Fruit fly (Drosophila melanogaster) whole organism, embryonic: ENCODE measurements around the gene lili.
A peak's percentile ranks its signal among the peaks of the same experiment; 100 is the strongest.

ENCODE experiments used
- CG10274 ChIP-seq: fragments of 200-800 bp; sonication (Bioruptor generic); optimal IDR thresholded peaks from 3 replicates; lab custom pipeline; 2017; ENCODE audit warnings: missing biosample characterization, mild to moderate bottlenecking, missing genetic modification characterization
- CG17359 ChIP-seq: fragments of 200-800 bp; sonication (Bioruptor generic); optimal IDR thresholded peaks from 3 replicates; lab custom pipeline; 2018; ENCODE audit warnings: missing biosample characterization, mild to moderate bottlenecking, missing genetic modification characterization, moderate library complexity
- CG2875 ChIP-seq: fragments of 200-800 bp; sonication (Bioruptor generic); optimal IDR thresholded peaks from 2 replicates; lab custom pipeline; 2017; ENCODE audit warnings: missing biosample characterization, mild to moderate bottlenecking, missing genetic modification characterization, missing genetic modification reagents
- Dip2 ChIP-seq: fragments of 200-800 bp; sonication (Bioruptor generic); IDR thresholded peaks from 2 replicates; pipeline ENCODE4 v1.3.6; 2022; ENCODE audit warnings: missing biosample characterization, missing genetic modification characterization
- Drgx ChIP-seq: fragments of 200-800 bp; sonication (Bioruptor generic); IDR thresholded peaks from 2 replicates; pipeline ENCODE4 v1.3.6; 2022; ENCODE audit warnings: missing biosample characterization, missing genetic modification characterization
- Elba2 ChIP-seq: fragments of 200-800 bp; sonication (Bioruptor generic); optimal IDR thresholded peaks from 3 replicates; lab custom pipeline; 2016; ENCODE audit warnings: missing biosample characterization, missing genetic modification characterization
- Ets65A ChIP-seq: fragments of 200-800 bp; sonication (Bioruptor generic); peaks from one replicate; lab custom pipeline; 2016; ENCODE audit warnings: missing biosample characterization, missing genetic modification characterization
- Hmr ChIP-seq: fragments of 200-800 bp; sonication (Bioruptor generic); optimal IDR thresholded peaks from 3 replicates; lab custom pipeline; 2017; ENCODE audit warnings: mild to moderate bottlenecking, missing biosample characterization, missing genetic modification reagents, missing genetic modification characterization
- NK7.1 ChIP-seq: fragments of 200-800 bp; sonication (Bioruptor generic); optimal IDR thresholded peaks from 3 replicates; lab custom pipeline; 2016; ENCODE audit warnings: missing biosample characterization, missing genetic modification characterization
- Oli ChIP-seq: fragments of 200-800 bp; sonication (Bioruptor generic); optimal IDR thresholded peaks from 2 replicates; lab custom pipeline; 2018; ENCODE audit warnings: missing biosample characterization, mild to moderate bottlenecking, missing genetic modification characterization, moderate library complexity
- hbn ChIP-seq: fragments of 200-800 bp; sonication (Bioruptor generic); IDR thresholded peaks from 2 replicates; pipeline ENCODE4 v1.3.6; 2022; ENCODE audit warnings: missing biosample characterization, missing genetic modification characterization; ENCODE audit not compliant: partially characterized antibody
- nerfin-1 ChIP-seq: fragments of 200-800 bp; sonication (Bioruptor generic); optimal IDR thresholded peaks from 3 replicates; lab custom pipeline; 2019; ENCODE audit warnings: missing biosample characterization, mild to moderate bottlenecking, missing genetic modification characterization, moderate library complexity
- pzg ChIP-seq: fragments of 200-800 bp; sonication (Bioruptor generic); optimal IDR thresholded peaks from 3 replicates; lab custom pipeline; 2018; ENCODE audit warnings: missing biosample characterization, mild to moderate bottlenecking, missing genetic modification characterization, moderate library complexity
- sr ChIP-seq: fragments of 200-800 bp; sonication (Bioruptor generic); IDR thresholded peaks from 3 replicates; pipeline ENCODE4 v1.3.6; 2022; ENCODE audit warnings: missing biosample characterization, missing genetic modification characterization
- wek ChIP-seq: fragments of 200-800 bp; sonication (Bioruptor generic); optimal IDR thresholded peaks from 3 replicates; lab custom pipeline; 2018; ENCODE audit warnings: missing biosample characterization, mild to moderate bottlenecking, missing genetic modification characterization, moderate library complexity
- z ChIP-seq: fragments of 200-800 bp; sonication (Bioruptor generic); IDR thresholded peaks from 3 replicates; pipeline ENCODE4 v1.3.6; 2022; ENCODE audit warnings: missing biosample characterization, missing genetic modification characterization

Gene lili

dm6 chr3R:24767667-24768340 is 46.0 kb downstream of the lili start (continued):
- TF ChIP-seq hbn (0 out of 2 replicates have a peak, but pooled peaks have one; percentile 13), Hmr (GFP tag; lab: Kevin White, UChicago) (no peak), nerfin-1 (peak; percentile 17), Oli (peak; percentile 8), z (GFP tag; lab: Robert Waterston, UW) (no peak), wek (GFP tag; lab: Kevin White, UChicago) (no peak)

DNA sequence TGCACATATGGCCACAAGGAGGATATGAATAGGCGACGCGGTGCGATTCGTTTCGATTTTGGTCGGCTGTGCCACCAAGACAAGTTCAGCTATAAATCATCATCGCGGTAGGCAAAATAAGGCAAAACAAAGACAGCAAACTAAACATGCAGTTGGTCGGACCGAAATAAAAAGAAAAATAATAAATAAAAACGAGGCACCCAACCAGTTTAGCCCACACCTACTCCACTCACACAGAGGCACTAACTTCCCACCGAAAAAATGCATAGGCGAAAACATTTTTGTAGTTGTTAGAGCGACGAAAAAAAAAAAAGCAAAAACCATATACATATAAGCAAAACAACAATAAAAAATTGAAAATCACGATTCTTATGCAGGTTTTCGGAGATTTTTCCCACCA is 47.1 kb downstream of the lili start:
- TF ChIP-seq Elba2 (GFP tag; lab: Kevin White, UChicago) (no peak), CG17359 (tag; lab: Kevin White, UChicago) (no peak), pzg (GFP tag; lab: Kevin White, UChicago) (no peak), Dip2 (GFP tag; lab: Robert Waterston, UW) (no peak), NK7.1 (GFP tag; lab: Kevin White, UChicago) (no peak), CG2875 (no peak), Drgx (GFP tag; lab: Robert Waterston, UW) (peak; percentile 47; the same call in 1 of the 2 replicates), sr (GFP tag; lab: Robert Waterston, UW) (0 out of 3 replicates have a peak, but pooled peaks have one; percentile 28)

- TF ChIP-seq CG10274 (GFP tag; lab: Kevin White, UChicago), result no peak
- peak; percentile 43 for TF ChIP-seq Ets65A (GFP tag; lab: Kevin White, UChicago)
- TF ChIP-seq, all 482 proteins: peak for 1
Observed at dm6 chr3R:24764971-24765370, 48.8 kb downstream of the lili start, which contains the start of gene AstA. Gene AstA (minus strand): TSS chr3R:24765071.
